Fruit fly (Drosophila melanogaster) whole organism, embryonic: ENCODE data around the gene Hr83.
A peak's percentile ranks its signal among the peaks of the same experiment; 100 is the strongest.

Experiments used
- ATbp ChIP-seq: fragments of 200-800 bp; sonication (Bioruptor generic); optimal IDR thresholded peaks from 2 replicates; lab custom pipeline; 2017; ENCODE audit warnings: missing biosample characterization, mild to moderate bottlenecking, missing genetic modification characterization, missing genetic modification reagents
- CG13775 ChIP-seq: fragments of 200-800 bp; sonication (Bioruptor generic); optimal IDR thresholded peaks from 3 replicates; lab custom pipeline; 2017; ENCODE audit warnings: missing biosample characterization, mild to moderate bottlenecking, missing genetic modification characterization
- CG1602 ChIP-seq: fragments of 200-800 bp; sonication (Bioruptor generic); optimal IDR thresholded peaks from 3 replicates; lab custom pipeline; 2016; ENCODE audit warnings: missing biosample characterization, missing genetic modification characterization
- CG1647 ChIP-seq: fragments of 200-800 bp; sonication (Bioruptor generic); optimal IDR thresholded peaks from 3 replicates; lab custom pipeline; 2016; ENCODE audit warnings: missing biosample characterization, missing genetic modification characterization
- CG16813 ChIP-seq: fragments of 200-800 bp; sonication (Bioruptor generic); IDR thresholded peaks from 3 replicates; pipeline ENCODE4 v1.3.6; 2022; ENCODE audit warnings: missing biosample characterization, missing genetic modification characterization; ENCODE audit not compliant: partially characterized antibody
- CG18262 ChIP-seq: fragments of 200-800 bp; optimal IDR thresholded peaks from 3 replicates; lab custom pipeline; 2019; ENCODE audit warnings: missing biosample characterization, mild to moderate bottlenecking, missing genetic modification characterization, moderate library complexity
- CG2889 ChIP-seq: fragments of 200-800 bp; sonication (Bioruptor generic); IDR thresholded peaks from 3 replicates; pipeline ENCODE4 v1.3.6; 2022; ENCODE audit warnings: missing biosample characterization, missing genetic modification characterization
- CG5180 ChIP-seq: fragments of 200-800 bp; sonication (Bioruptor generic); optimal IDR thresholded peaks from 3 replicates; lab custom pipeline; 2017; ENCODE audit warnings: missing biosample characterization, missing genetic modification characterization, mild to moderate bottlenecking, moderate library complexity, missing genetic modification reagents
- CG7556 ChIP-seq: fragments of 200-800 bp; sonication (Bioruptor generic); optimal IDR thresholded peaks from 2 replicates; lab custom pipeline; 2017; ENCODE audit warnings: missing biosample characterization, mild to moderate bottlenecking, missing genetic modification characterization
- CG8281 ChIP-seq: fragments of 200-800 bp; sonication (Bioruptor generic); optimal IDR thresholded peaks from 2 replicates; lab custom pipeline; 2018; ENCODE audit warnings: missing biosample characterization, mild to moderate bottlenecking, missing genetic modification characterization, moderate library complexity
- CG8359 ChIP-seq: fragments of 200-800 bp; sonication (Bioruptor generic); optimal IDR thresholded peaks from 2 replicates; lab custom pipeline; 2017; ENCODE audit warnings: missing biosample characterization, mild to moderate bottlenecking, missing genetic modification characterization, borderline replicate concordance
- CG9932 ChIP-seq: fragments of 200-800 bp; sonication (Bioruptor generic); IDR thresholded peaks from 2 replicates; pipeline ENCODE4 v1.3.6; 2022; ENCODE audit warnings: missing biosample characterization, missing genetic modification characterization
- Chrac-16 ChIP-seq: fragments of 200-800 bp; sonication (Bioruptor generic); optimal IDR thresholded peaks from 3 replicates; lab custom pipeline; 2016; ENCODE audit warnings: missing biosample characterization, missing genetic modification characterization
- CkIIα-i1 ChIP-seq: fragments of 200-800 bp; sonication (Bioruptor generic); IDR thresholded peaks from 2 replicates; pipeline ENCODE4 v1.3.6; 2022; ENCODE audit warnings: missing biosample characterization, missing genetic modification characterization
- D ChIP-seq, 2 experiments: fragments of 200-800 bp in 1 of 2; fragments of >200 bp in 1 of 2; sonication (Bioruptor generic) in 1 of 2; optimal IDR thresholded peaks; 2 replicates in 1 of 2; 3 replicates in 1 of 2; lab custom pipeline; 2017; ENCODE audit warnings: mild to moderate bottlenecking in 1 of 2, missing biosample characterization in 1 of 2, missing genetic modification characterization in 1 of 2, missing genetic modification reagents in 1 of 2
- Deaf1 ChIP-seq: fragments of 200-800 bp; optimal IDR thresholded peaks from 3 replicates; lab custom pipeline; 2019; ENCODE audit warnings: missing biosample characterization, mild to moderate bottlenecking, missing genetic modification characterization, moderate library complexity
- Dll ChIP-seq: fragments of 200-800 bp; sonication (Bioruptor generic); IDR thresholded peaks from 4 replicates; pipeline ENCODE4 v1.3.6; 2022; ENCODE audit warnings: missing biosample characterization, missing genetic modification characterization; ENCODE audit not compliant: partially characterized antibody
- E2f1 ChIP-seq: fragments of 200-800 bp; sonication (Bioruptor generic); IDR thresholded peaks from 2 replicates; pipeline ENCODE4 v1.3.6; 2022; ENCODE audit warnings: missing biosample characterization, missing genetic modification characterization
- Fer2 ChIP-seq: fragments of 200-800 bp; sonication (Bioruptor generic); optimal IDR thresholded peaks from 2 replicates; lab custom pipeline; 2018; ENCODE audit warnings: missing biosample characterization, mild to moderate bottlenecking, missing genetic modification characterization, moderate library complexity
- GATAe ChIP-seq: fragments of 200-800 bp; sonication (Bioruptor generic); conservative IDR thresholded peaks from 2 replicates; pipeline ENCODE4 v1.3.6; 2022; ENCODE audit warnings: missing biosample characterization, missing genetic modification characterization
- Gsc ChIP-seq: fragments of 200-800 bp; sonication (Bioruptor generic); IDR thresholded peaks from 2 replicates; pipeline ENCODE4 v1.3.6; 2022; ENCODE audit warnings: missing biosample characterization, missing genetic modification characterization
- Max ChIP-seq: fragments of 200-800 bp; sonication (Bioruptor generic); optimal IDR thresholded peaks from 2 replicates; lab custom pipeline; 2016; ENCODE audit warnings: missing biosample characterization, mild to moderate bottlenecking, missing genetic modification characterization
- Taf1 ChIP-seq: fragments of 200-800 bp; sonication (Bioruptor generic); IDR thresholded peaks from 2 replicates; pipeline ENCODE4 v1.3.6; 2022; ENCODE audit warnings: missing biosample characterization, missing genetic modification characterization
- ara ChIP-seq: fragments of 200-800 bp; sonication (Bioruptor generic); IDR thresholded peaks from 2 replicates; pipeline ENCODE4 v1.3.6; 2022; ENCODE audit warnings: missing biosample characterization, missing genetic modification characterization
- cg ChIP-seq: fragments of 200-800 bp; sonication (Bioruptor generic); optimal IDR thresholded peaks from 3 replicates; lab custom pipeline; 2019; ENCODE audit warnings: missing biosample characterization, mild to moderate bottlenecking, missing genetic modification characterization, moderate library complexity
- chm ChIP-seq: fragments of 200-800 bp; sonication (Bioruptor generic); IDR thresholded peaks from 2 replicates; pipeline ENCODE4 v1.3.6; 2022; ENCODE audit warnings: missing biosample characterization, missing genetic modification characterization
- croc ChIP-seq: fragments of 200-800 bp; sonication (Bioruptor generic); conservative IDR thresholded peaks from 3 replicates; pipeline ENCODE4 v1.3.6; 2022; ENCODE audit warnings: missing biosample characterization, missing genetic modification characterization
- dm ChIP-seq: fragments of 200-800 bp; sonication (Bioruptor generic); optimal IDR thresholded peaks from 3 replicates; lab custom pipeline; 2016; ENCODE audit warnings: missing biosample characterization, missing genetic modification characterization
- dpn ChIP-seq, 2 experiments: fragments of 200-800 bp; sonication (Bioruptor generic); optimal IDR thresholded peaks; 3 replicates each; lab custom pipeline; 2016; ENCODE audit warnings: missing biosample characterization in 2 of 2, missing genetic modification characterization in 2 of 2
- ems ChIP-seq: fragments of 200-800 bp; sonication (Bioruptor generic); optimal IDR thresholded peaks from 3 replicates; lab custom pipeline; 2016; ENCODE audit warnings: missing biosample characterization, missing genetic modification characterization
- gce ChIP-seq: fragments of 200-800 bp; sonication (Bioruptor generic); IDR thresholded peaks from 3 replicates; pipeline ENCODE4 v1.3.6; 2022; ENCODE audit warnings: missing biosample characterization, missing genetic modification characterization
- hb ChIP-seq: fragments of 200-800 bp; sonication (Bioruptor generic); IDR thresholded peaks from 3 replicates; pipeline ENCODE4 v1.3.6; 2022; ENCODE audit warnings: missing biosample characterization, missing genetic modification characterization; ENCODE audit not compliant: partially characterized antibody
- jigr1 ChIP-seq: fragments of 200-800 bp; sonication (Bioruptor generic); IDR thresholded peaks from 3 replicates; pipeline ENCODE4 v1.3.6; 2022; ENCODE audit warnings: missing biosample characterization, missing genetic modification characterization
- klu ChIP-seq: fragments of 200-800 bp; sonication (Bioruptor generic); IDR thresholded peaks from 2 replicates; pipeline ENCODE4 v1.3.6; 2022; ENCODE audit warnings: missing biosample characterization, missing genetic modification characterization
- luna ChIP-seq: fragments of 200-800 bp; sonication (Bioruptor generic); optimal IDR thresholded peaks from 2 replicates; lab custom pipeline; 2016; ENCODE audit warnings: missing biosample characterization, missing genetic modification characterization
- p53 ChIP-seq: fragments of 200-800 bp; sonication (Bioruptor generic); optimal IDR thresholded peaks from 2 replicates; lab custom pipeline; 2016; ENCODE audit warnings: missing biosample characterization, missing genetic modification characterization
- scrt ChIP-seq: fragments of 200-800 bp; sonication (Bioruptor generic); optimal IDR thresholded peaks from 2 replicates; lab custom pipeline; 2018; ENCODE audit warnings: missing biosample characterization, mild to moderate bottlenecking, missing genetic modification characterization, moderate library complexity
- sisA ChIP-seq: fragments of 200-800 bp; sonication (Bioruptor generic); IDR thresholded peaks from 2 replicates; pipeline ENCODE4 v1.3.6; 2022; ENCODE audit warnings: missing biosample characterization, missing genetic modification characterization
- slbo ChIP-seq: fragments of 200-800 bp; sonication (Bioruptor generic); IDR thresholded peaks from 2 replicates; pipeline ENCODE4 v1.3.6; 2022; ENCODE audit warnings: missing biosample characterization, missing genetic modification characterization
- slp2 ChIP-seq: fragments of 200-800 bp; sonication (Bioruptor generic); optimal IDR thresholded peaks from 2 replicates; lab custom pipeline; 2016; ENCODE audit warnings: missing biosample characterization, missing genetic modification characterization
- sqz ChIP-seq: fragments of 200-800 bp; sonication (Bioruptor generic); optimal IDR thresholded peaks from 3 replicates; lab custom pipeline; 2018; ENCODE audit warnings: missing biosample characterization, mild to moderate bottlenecking, missing genetic modification characterization
- sr ChIP-seq: fragments of 200-800 bp; sonication (Bioruptor generic); IDR thresholded peaks from 3 replicates; pipeline ENCODE4 v1.3.6; 2022; ENCODE audit warnings: missing biosample characterization, missing genetic modification characterization
- tap ChIP-seq: fragments of 200-800 bp; optimal IDR thresholded peaks from 3 replicates; lab custom pipeline; 2019; ENCODE audit warnings: missing biosample characterization, mild to moderate bottlenecking, missing genetic modification characterization, moderate library complexity
- tio ChIP-seq: fragments of 200-800 bp; sonication (Bioruptor generic); optimal IDR thresholded peaks from 2 replicates; lab custom pipeline; 2017; ENCODE audit warnings: missing biosample characterization, missing genetic modification characterization, inconsistent platforms
- ttk ChIP-seq: fragments of 200-800 bp; sonication (Bioruptor generic); IDR thresholded peaks from 2 replicates; pipeline ENCODE4 v2.1.2; 2022; ENCODE audit warnings: missing biosample characterization, missing genetic modification characterization
- twi ChIP-seq: fragments of 200-800 bp; optimal IDR thresholded peaks from 2 replicates; lab custom pipeline; 2019; ENCODE audit warnings: missing biosample characterization, mild to moderate bottlenecking, missing genetic modification characterization, moderate library complexity
- unc-4 ChIP-seq: fragments of 200-800 bp; sonication (Bioruptor generic); IDR thresholded peaks from 2 replicates; pipeline ENCODE4 v1.3.6; 2022; ENCODE audit warnings: missing biosample characterization, missing genetic modification characterization; ENCODE audit not compliant: partially characterized antibody
- z ChIP-seq: fragments of 200-800 bp; sonication (Bioruptor generic); IDR thresholded peaks from 3 replicates; pipeline ENCODE4 v1.3.6; 2022; ENCODE audit warnings: missing biosample characterization, missing genetic modification characterization
- zfh1 ChIP-seq: fragments of 200-800 bp; sonication (Bioruptor generic); IDR thresholded peaks from 3 replicates; pipeline ENCODE4 v1.3.6; 2022; ENCODE audit warnings: missing biosample characterization, missing genetic modification characterization

Gene Hr83

dm6 chr3R:6353624-6354352 is 4.7 kb downstream of the Hr83 start (continued):
- TF ChIP-seq Dll (GFP tag; lab: Robert Waterston, UW) (0 out of 4 replicates have a peak, but pooled peaks have one; percentile 24), z (GFP tag; lab: Robert Waterston, UW) (peak; percentile 79), gce (GFP tag; lab: Robert Waterston, UW) (no peak), twi (tag; lab: Kevin White, UChicago) (no peak), tio (GFP tag; lab: Kevin White, UChicago) (peak; percentile 82), ems (peak; percentile 62), sr (GFP tag; lab: Robert Waterston, UW) (peak; percentile 72), slbo (GFP tag; lab: Robert Waterston, UW) (no peak), CG16813 (GFP tag; lab: Robert Waterston, UW) (no peak), Gsc (GFP tag; lab: Robert Waterston, UW) (peak; percentile 23; the same call in 1 of the 2 replicates), Fer2 (tag; lab: Kevin White, UChicago) (no peak), CG1602 (GFP tag; lab: Kevin White, UChicago) (peak; percentile 72), GATAe (GFP tag; lab: Robert Waterston, UW) (no peak), luna (peak; percentile 29), slp2 (GFP tag; lab: Kevin White, UChicago) (peak; percentile 48), CG2889 (no peak), CG8359 (GFP tag; lab: Kevin White, UChicago) (peak; percentile 40), CkIIα-i1 (GFP tag; lab: Robert Waterston, UW) (no peak), CG8281 (no peak), p53 (GFP tag; lab: Kevin White, UChicago) (no peak), dm (peak; percentile 49), tap (tag; lab: Kevin White, UChicago) (no peak), Chrac-16 (GFP tag; lab: Kevin White, UChicago) (peak; percentile 69), CG5180 (peak; percentile 71), sqz (GFP tag; lab: Kevin White, UChicago) (no peak), CG13775 (peak; percentile 75), Max (GFP tag; lab: Kevin White, UChicago) (peak; percentile 65), dpn (GFP tag; optimal IDR thresholded peaks at IDR 0.05; lab: Kevin White, UChicago) (peak; percentile 52 to 70), D (optimal IDR thresholded peaks at IDR 0.05; lab: Kevin White, UChicago) (no peak), D (GFP tag; optimal IDR thresholded peaks at IDR 0.05; lab: Kevin White, UChicago) (peak; percentile 80), jigr1 (no peak), sisA (GFP tag; lab: Robert Waterston, UW) (peak; percentile 47; the same call in 1 of the 2 replicates), cg (GFP tag; lab: Kevin White, UChicago) (peak; percentile 29), CG1647 (no peak), croc (GFP tag; lab: Robert Waterston, UW) (peak; percentile 44; the same call in 1 of the 3 replicates), ara (GFP tag; lab: Robert Waterston, UW) (no peak), Taf1 (GFP tag; lab: Robert Waterston, UW) (0 out of 2 replicates have a peak, but pooled peaks have one; percentile 10), chm (no peak), scrt (GFP tag; lab: Kevin White, UChicago) (no peak), CG18262 (tag; lab: Kevin White, UChicago) (peak; percentile 92), ttk (GFP tag; lab: Robert Waterston, UW) (peak; percentile 63), unc-4 (no peak), CG7556 (GFP tag; lab: Kevin White, UChicago) (peak; percentile 89), E2f1 (GFP tag; lab: Robert Waterston, UW) (peak; percentile 58), zfh1 (GFP tag; lab: Robert Waterston, UW) (peak; percentile 52; the same call in 2 of the 3 replicates), Deaf1 (no peak), CG9932 (GFP tag; lab: Robert Waterston, UW) (no peak), klu (GFP tag; lab: Robert Waterston, UW) (peak; percentile 53; the same call in 1 of the 2 replicates), hb (GFP tag; lab: Robert Waterston, UW) (no peak; the same call in 2 of the 3 replicates), ATbp (GFP tag; lab: Kevin White, UChicago) (peak; percentile 72)
